Worm (Caenorhabditis elegans): ENCODE measurements around the gene F44A2.7.

F44A2.7 gene

ce11 chrV:9273587-9273986, 47.7 kb upstream of the F44A2.7 start (continued):
- TF ChIP-seq snpc-4 (tag; optimal IDR thresholded peaks at IDR 0.05) (peak; percentile 45), fos-1 (tag; optimal IDR thresholded peaks at IDR 0.05) (no peak)

- TF ChIP-seq nhr-11 (tag; optimal IDR thresholded peaks at IDR 0.05) = no peak
- TF ChIP-seq nhr-43 (tag; optimal IDR thresholded peaks at IDR 0.05; ENCODE audit: poor library complexity, severe bottlenecking) = peak; percentile 66
- no peak for TF ChIP-seq lin-15B (tag; optimal IDR thresholded peaks at IDR 0.05)
- TF ChIP-seq unc-62 (GFP tag; optimal IDR thresholded peaks at IDR 0.05) = peak; percentile 56
- TF ChIP-seq jun-1 (tag; optimal IDR thresholded peaks at IDR 0.05) = no peak
- no peak for TF ChIP-seq nhr-67 (tag; optimal IDR thresholded peaks at IDR 0.05)
- no peak for TF ChIP-seq R02D3.7 (tag; optimal IDR thresholded peaks at IDR 0.05)
- TF ChIP-seq pqm-1 (tag; optimal IDR thresholded peaks at IDR 0.05) = no peak
- TF ChIP-seq nhr-23 (tag; optimal IDR thresholded peaks at IDR 0.05) = peak; percentile 7
- TF ChIP-seq elt-1 (tag; optimal IDR thresholded peaks at IDR 0.05) = peak; percentile 85
- TF ChIP-seq fos-1 (tag; optimal IDR thresholded peaks at IDR 0.05) = no peak
- TF ChIP-seq ceh-28 (tag; optimal IDR thresholded peaks at IDR 0.05) = no peak
- TF ChIP-seq ama-1 (optimal IDR thresholded peaks at IDR 0.05) = no peak
Observed at ce11 chrV:9274127-9275042, 46.9 kb upstream of the F44A2.7 start.

ce11 chrV:9282110-9282509, 39.2 kb upstream of the F44A2.7 start, which contains the start of gene hlh-10:
Gene hlh-10, minus strand, starts transcription at chrV:9282210.
- TF ChIP-seq aly-2 (tag; optimal IDR thresholded peaks at IDR 0.05) = no peak
- TF ChIP-seq elt-3 (tag; optimal IDR thresholded peaks at IDR 0.05) = no peak
- TF ChIP-seq elt-1 (tag; optimal IDR thresholded peaks at IDR 0.05) = no peak
- no peak for TF ChIP-seq nhr-28 (tag; optimal IDR thresholded peaks at IDR 0.05)
- TF ChIP-seq skn-1 (tag; optimal IDR thresholded peaks at IDR 0.05) = no peak
- TF ChIP-seq sea-2 (GFP tag; optimal IDR thresholded peaks at IDR 0.05) = no peak

- TF ChIP-seq R02D3.7 (tag; optimal IDR thresholded peaks at IDR 0.05) = no peak
- no peak for TF ChIP-seq elt-3 (tag; optimal IDR thresholded peaks at IDR 0.05)
Observed at ce11 chrV:9283452-9283851, 37.8 kb upstream of the F44A2.7 start.

- no peak for TF ChIP-seq lsy-12 (tag; optimal IDR thresholded peaks at IDR 0.05)
- TF ChIP-seq pqm-1 (tag; optimal IDR thresholded peaks at IDR 0.05) = no peak
- TF ChIP-seq mml-1 (tag; optimal IDR thresholded peaks at IDR 0.05) = no peak
- no peak for TF ChIP-seq egl-27 (tag; optimal IDR thresholded peaks at IDR 0.05)
- TF ChIP-seq elt-3 (tag; optimal IDR thresholded peaks at IDR 0.05) = no peak
- TF ChIP-seq ztf-4 (tag; optimal IDR thresholded peaks at IDR 0.05) = no peak
- no peak for TF ChIP-seq lin-39 (tag; optimal IDR thresholded peaks at IDR 0.05)
- no peak for TF ChIP-seq nhr-12 (tag; optimal IDR thresholded peaks at IDR 0.05)
- TF ChIP-seq fos-1 (tag; optimal IDR thresholded peaks at IDR 0.05) = no peak
- no peak for TF ChIP-seq snpc-4 (tag; optimal IDR thresholded peaks at IDR 0.05)
Observed at ce11 chrV:9287460-9287859, 33.8 kb upstream of the F44A2.7 start, which contains the start of gene lron-2. Gene lron-2, minus strand, starts transcription at chrV:9287560.

ce11 chrV:9291919-9292318, 29.4 kb upstream of the F44A2.7 start, which contains the start of gene ZK682.7:
Gene ZK682.7, minus strand, starts transcription at chrV:9292165.
- no peak for TF ChIP-seq nhr-67 (tag; optimal IDR thresholded peaks at IDR 0.05)
- TF ChIP-seq egl-5 (tag; optimal IDR thresholded peaks at IDR 0.05) = no peak
- no peak for TF ChIP-seq mdl-1 (tag; optimal IDR thresholded peaks at IDR 0.05)
- TF ChIP-seq nhr-12 (tag; optimal IDR thresholded peaks at IDR 0.05) = no peak
- TF ChIP-seq nhr-23 (tag; optimal IDR thresholded peaks at IDR 0.05) = no peak
- no peak for TF ChIP-seq unc-39 (tag; optimal IDR thresholded peaks at IDR 0.05)
- TF ChIP-seq ceh-9 (tag; optimal IDR thresholded peaks at IDR 0.05) = no peak
- TF ChIP-seq R02D3.7 (tag; optimal IDR thresholded peaks at IDR 0.05) = no peak
- TF ChIP-seq aly-2 (tag; optimal IDR thresholded peaks at IDR 0.05) = no peak

ce11 chrV:9293359-9293758, 27.9 kb upstream of the F44A2.7 start:
- TF ChIP-seq ceh-28 (tag; optimal IDR thresholded peaks at IDR 0.05) = no peak
- TF ChIP-seq R02D3.7 (tag; optimal IDR thresholded peaks at IDR 0.05) = no peak
- TF ChIP-seq nfya-1 (tag; optimal IDR thresholded peaks at IDR 0.05; ENCODE audit: insufficient read depth) = peak; percentile 11
- peak; percentile 16 for TF ChIP-seq tbx-2 (tag; optimal IDR thresholded peaks at IDR 0.05)
- no peak for TF ChIP-seq egl-5 (tag; optimal IDR thresholded peaks at IDR 0.05)
